Worm (Caenorhabditis elegans): ENCODE data around the gene F58H1.7.

DNA sequence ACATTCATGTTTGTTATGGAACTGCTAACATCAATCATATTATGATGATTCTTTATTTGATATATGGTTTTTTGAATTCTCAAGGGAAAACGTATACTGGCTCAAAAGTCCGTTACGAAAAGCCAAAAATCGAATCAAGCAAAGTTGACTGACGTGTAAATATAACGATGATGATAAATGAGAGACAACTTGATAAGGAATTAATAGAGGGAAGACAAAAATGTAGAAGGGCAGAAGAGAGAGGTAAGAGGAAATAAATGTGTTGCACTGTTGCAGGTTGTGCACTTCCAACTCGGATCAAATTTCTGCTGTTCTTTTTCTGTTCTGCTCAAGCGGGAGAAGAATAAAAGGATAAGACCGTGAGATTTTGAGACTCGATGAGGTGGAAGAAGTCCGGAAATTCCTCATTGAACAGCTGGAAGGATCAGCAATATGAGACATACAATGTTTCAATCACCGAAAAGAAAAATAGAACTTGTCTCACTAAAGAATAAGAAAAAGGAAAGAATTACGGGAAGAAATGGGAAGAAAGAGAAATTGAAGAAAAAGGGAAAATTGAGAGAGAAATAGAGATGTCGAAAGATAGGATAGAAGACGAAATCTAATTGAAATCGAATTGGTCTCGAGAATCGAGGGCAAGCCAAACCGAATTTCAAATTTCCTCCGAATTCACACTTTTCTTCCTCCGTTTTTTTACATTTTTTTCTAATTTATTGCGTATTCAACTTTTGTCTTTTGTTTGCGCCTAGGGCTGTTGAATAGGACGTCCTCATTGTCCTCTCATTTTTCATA lies 21.7 kb upstream of the F58H1.7 start:
- TF ChIP-seq R02D3.7 (tag; optimal IDR thresholded peaks at IDR 0.05) (no peak), snpc-4 (tag; optimal IDR thresholded peaks at IDR 0.05) (no peak), jun-1 (tag; optimal IDR thresholded peaks at IDR 0.05) (no peak)
